Worm (Caenorhabditis elegans) whole organism, early embryonic: ENCODE measurements around the gene dhs-12.

ENCODE experiments used
- B0310.2 ChIP-seq: sonication (generic microtip); optimal IDR thresholded peaks from 2 replicates; lab custom pipeline; 2016; ENCODE audit warnings: mild to moderate bottlenecking, missing genetic modification characterization, missing compliant biosample characterization
- F13C5.2 ChIP-seq: sonication (generic microtip); optimal IDR thresholded peaks from 2 replicates; lab custom pipeline; 2017; ENCODE audit warnings: mild to moderate bottlenecking, missing genetic modification characterization, inconsistent platforms, missing compliant biosample characterization
- aly-1 ChIP-seq: sonication (generic microtip); optimal IDR thresholded peaks from 2 replicates; lab custom pipeline; 2016; ENCODE audit warnings: missing genetic modification characterization, missing compliant biosample characterization
- ama-1 ChIP-seq: fragments of 150-350 bp; optimal IDR thresholded peaks from 2 replicates; lab custom pipeline; 2014
- ceh-13 ChIP-seq: fragments of 200-800 bp; sonication (Bioruptor generic); optimal IDR thresholded peaks from 2 replicates; lab custom pipeline; 2018; ENCODE audit warnings: mild to moderate bottlenecking, missing genetic modification characterization, missing compliant biosample characterization
- ceh-36 ChIP-seq: sonication (generic microtip); optimal IDR thresholded peaks from 2 replicates; lab custom pipeline; 2016; ENCODE audit warnings: missing genetic modification characterization, inconsistent platforms, missing compliant biosample characterization
- ets-7 ChIP-seq: sonication (generic microtip); optimal IDR thresholded peaks from 2 replicates; lab custom pipeline; 2016; ENCODE audit warnings: missing genotype, missing genetic modification characterization, missing compliant biosample characterization
- flt-1 ChIP-seq: fragments of 200-800 bp; sonication (Bioruptor generic); IDR thresholded peaks from 2 replicates; pipeline ENCODE4 v1.3.6; 2022; ENCODE audit warnings: missing genetic modification characterization, missing compliant biosample characterization
- hmbx-1 ChIP-seq: sonication (generic microtip); optimal IDR thresholded peaks from 2 replicates; lab custom pipeline; 2016; ENCODE audit warnings: mild to moderate bottlenecking, missing genetic modification characterization, missing compliant biosample characterization
- hmg-4 ChIP-seq: fragments of 200-800 bp; sonication (Bioruptor generic); optimal IDR thresholded peaks from 2 replicates; lab custom pipeline; 2018; ENCODE audit warnings: mild to moderate bottlenecking, missing genetic modification characterization, missing compliant biosample characterization
- hnd-1 ChIP-seq: sonication (generic microtip); optimal IDR thresholded peaks from 2 replicates; lab custom pipeline; 2016; ENCODE audit warnings: missing genetic modification characterization, missing compliant biosample characterization
- pes-1 ChIP-seq: fragments of 200-800 bp; sonication (Bioruptor generic); IDR thresholded peaks from 2 replicates; pipeline ENCODE4 v1.3.6; 2022; ENCODE audit warnings: missing genetic modification reagents, missing genetic modification characterization, missing compliant biosample characterization
- scrt-1 ChIP-seq: fragments of 200-800 bp; sonication (Bioruptor generic); IDR thresholded peaks from 2 replicates; pipeline ENCODE4 v1.3.6; 2022; ENCODE audit warnings: missing genetic modification characterization, missing compliant biosample characterization
- sea-1 ChIP-seq: fragments of 200-800 bp; sonication (Bioruptor generic); conservative IDR thresholded peaks from 2 replicates; pipeline ENCODE4 v1.3.6; 2022; ENCODE audit warnings: missing genetic modification characterization, missing compliant biosample characterization
- tbx-11 ChIP-seq: fragments of 200-800 bp; sonication (Bioruptor generic); IDR thresholded peaks from 2 replicates; pipeline ENCODE4 v1.3.6; 2022; ENCODE audit warnings: missing genetic modification characterization, missing compliant biosample characterization
- tbx-37 ChIP-seq: fragments of 200-800 bp; sonication (Bioruptor generic); conservative IDR thresholded peaks from 2 replicates; pipeline ENCODE4 v1.3.6; 2022; ENCODE audit warnings: missing genetic modification reagents, missing genetic modification characterization, missing compliant biosample characterization
- tra-4 ChIP-seq: sonication (generic microtip); optimal IDR thresholded peaks from 2 replicates; lab custom pipeline; 2017; ENCODE audit warnings: missing genetic modification characterization, missing compliant biosample characterization

dhs-12 gene

DNA sequence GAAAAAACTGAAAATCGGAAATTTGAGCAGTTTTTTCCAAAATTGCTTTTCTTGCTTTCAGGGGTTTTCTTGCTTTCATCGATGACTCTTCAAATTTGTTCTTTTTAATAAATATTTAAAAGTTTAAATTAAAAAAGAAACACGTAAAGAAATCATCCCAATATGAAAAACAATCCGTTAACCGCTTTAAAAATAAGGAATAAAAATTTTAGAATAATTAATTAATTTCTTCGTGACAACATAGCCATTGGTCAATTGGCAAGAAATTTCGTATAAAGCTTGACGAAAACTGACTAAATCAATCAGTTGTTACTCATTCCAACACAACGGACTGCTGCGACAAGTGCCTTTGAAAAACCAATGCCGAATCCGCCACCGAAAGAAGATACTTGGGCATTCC is 29.7 kb upstream of the dhs-12 start, which contains the start of gene nsph-3.2:
TSS of gene nsph-3.2 (plus strand) at position 301 of the 400 bp plus-strand sequence.
- no peak for TF ChIP-seq tra-4 (tag; lab: Kevin White, UChicago)
- no peak for TF ChIP-seq aly-1
- no peak for TF ChIP-seq flt-1 (GFP tag; lab: Robert Waterston, UW)
- TF ChIP-seq hmbx-1 (tag; lab: Kevin White, UChicago), result no peak
- TF ChIP-seq ceh-13, result no peak
- TF ChIP-seq tbx-37, result no peak
- TF ChIP-seq F13C5.2, result no peak
- no peak for TF ChIP-seq hmg-4
- TF ChIP-seq hnd-1 (tag; lab: Kevin White, UChicago), result no peak
- TF ChIP-seq tbx-11 (GFP tag; lab: Robert Waterston, UW), result no peak
- no peak for TF ChIP-seq B0310.2 (tag; lab: Kevin White, UChicago)
- TF ChIP-seq pes-1 (GFP tag; lab: Robert Waterston, UW), result no peak

- TF ChIP-seq ets-7 (tag; lab: Kevin White, UChicago), result no peak
- no peak for TF ChIP-seq ceh-13
- TF ChIP-seq scrt-1, result no peak
- no peak for TF ChIP-seq pes-1 (GFP tag; lab: Robert Waterston, UW)
- no peak for TF ChIP-seq ceh-36 (tag; lab: Kevin White, UChicago)
- TF ChIP-seq aly-1, result no peak
- no peak for TF ChIP-seq ama-1 (lab: Kevin White, UChicago)
- TF ChIP-seq tbx-11 (GFP tag; lab: Robert Waterston, UW), result no peak
- TF ChIP-seq flt-1 (GFP tag; lab: Robert Waterston, UW), result no peak
- TF ChIP-seq tbx-37, result no peak
- no peak for TF ChIP-seq F13C5.2
- TF ChIP-seq sea-1 (GFP tag; lab: Robert Waterston, UW), result no peak
- TF ChIP-seq B0310.2 (tag; lab: Kevin White, UChicago), result no peak
- TF ChIP-seq tra-4 (tag; lab: Kevin White, UChicago), result no peak
- TF ChIP-seq hnd-1 (tag; lab: Kevin White, UChicago), result no peak
- no peak for TF ChIP-seq hmbx-1 (tag; lab: Kevin White, UChicago)
- no peak for TF ChIP-seq hmg-4
These were observed 27.1 kb upstream of the dhs-12 start, which contains the start of gene C04G2.10 for ce11 chrIV:10115142-10115541. Gene C04G2.10, plus strand, starts transcription at chrIV:10115442.

DNA sequence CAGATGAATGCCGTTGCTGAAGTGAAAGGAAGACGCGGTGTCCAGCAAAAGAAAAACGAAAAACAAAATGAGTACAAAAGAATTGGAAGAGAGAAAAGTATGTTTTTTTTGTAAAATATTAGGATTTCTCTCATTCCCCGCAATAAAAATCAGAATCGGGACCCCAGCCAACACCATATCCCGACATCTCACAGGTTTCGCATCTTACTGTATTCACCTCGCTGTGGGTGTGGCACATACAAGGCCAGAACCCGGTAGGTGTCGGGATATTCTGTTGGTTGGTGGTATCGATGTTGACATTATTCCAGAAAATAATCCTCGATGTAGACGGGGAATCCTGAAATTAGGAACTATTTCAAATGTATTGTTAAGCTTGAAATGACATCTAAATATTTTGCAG is 25.5 kb upstream of the dhs-12 start:
- TF ChIP-seq tbx-37, result no peak

DNA sequence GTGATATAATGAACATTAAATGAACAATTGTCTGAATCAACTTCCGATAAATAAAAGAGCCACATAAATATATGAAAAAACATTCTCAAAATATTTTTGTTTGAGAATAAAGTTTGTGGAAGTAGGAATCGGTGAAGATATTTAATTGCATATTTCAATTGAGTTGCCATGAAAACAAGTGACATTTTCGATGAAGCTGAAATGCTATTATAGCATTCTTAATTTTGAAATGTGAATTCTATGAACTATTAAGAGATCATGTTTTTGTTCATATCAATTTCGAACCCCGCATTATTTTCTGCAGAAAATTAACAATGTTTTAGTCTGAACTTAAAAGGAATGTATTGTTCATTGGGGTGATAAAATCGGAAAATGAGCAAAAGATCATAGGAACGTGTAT is 20.1 kb upstream of the dhs-12 start, which contains the start of gene irld-21:
TSS of gene irld-21 (minus strand) at position 101 of the 400 bp plus-strand sequence.
- TF ChIP-seq ama-1 (lab: Kevin White, UChicago), result no peak
- TF ChIP-seq sea-1 (GFP tag; lab: Robert Waterston, UW), result no peak
- no peak for TF ChIP-seq tra-4 (tag; lab: Kevin White, UChicago)
- no peak for TF ChIP-seq ets-7 (tag; lab: Kevin White, UChicago)
- no peak for TF ChIP-seq F13C5.2
- TF ChIP-seq ceh-13, result no peak
- TF ChIP-seq flt-1 (GFP tag; lab: Robert Waterston, UW), result no peak
- TF ChIP-seq tbx-37, result no peak
- TF ChIP-seq tbx-11 (GFP tag; lab: Robert Waterston, UW), result no peak

- TF ChIP-seq tra-4 (tag; lab: Kevin White, UChicago) (no peak), hmbx-1 (tag; lab: Kevin White, UChicago) (no peak), sea-1 (GFP tag; lab: Robert Waterston, UW) (no peak), aly-1 (no peak), hmg-4 (no peak), pes-1 (GFP tag; lab: Robert Waterston, UW) (no peak), ceh-36 (tag; lab: Kevin White, UChicago) (no peak), hnd-1 (tag; lab: Kevin White, UChicago) (no peak), ceh-13 (no peak)
These were observed 15.7 kb upstream of the dhs-12 start, which contains the start of gene ctf-18 for ce11 chrIV:10126544-10126943. Gene ctf-18, minus strand, starts transcription at chrIV:10126644.

DNA sequence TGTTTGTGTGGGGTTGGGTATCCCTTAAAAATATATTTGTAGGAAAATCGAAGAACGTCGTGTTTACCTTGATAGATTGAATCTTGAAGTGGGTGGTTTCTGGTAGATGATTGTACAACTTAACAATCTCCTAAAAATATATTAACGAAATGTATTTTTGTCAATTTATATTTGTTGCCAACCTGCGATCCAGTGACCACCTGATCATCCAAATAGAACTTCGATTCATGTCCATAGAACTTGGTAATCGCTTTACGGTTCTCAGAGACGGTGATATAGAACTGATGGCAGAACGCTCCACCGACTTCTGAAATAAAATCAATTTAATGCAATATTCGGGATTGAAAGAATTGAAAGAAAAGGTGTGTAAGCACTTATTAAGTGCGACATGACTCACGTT is 13.8 kb upstream of the dhs-12 start:
- TF ChIP-seq scrt-1 (no peak), ets-7 (tag; lab: Kevin White, UChicago) (no peak), hmg-4 (no peak), sea-1 (GFP tag; lab: Robert Waterston, UW) (no peak), B0310.2 (tag; lab: Kevin White, UChicago) (no peak), flt-1 (GFP tag; lab: Robert Waterston, UW) (no peak), aly-1 (no peak), F13C5.2 (no peak), ceh-36 (tag; lab: Kevin White, UChicago) (no peak), pes-1 (GFP tag; lab: Robert Waterston, UW) (no peak), ceh-13 (no peak), hmbx-1 (tag; lab: Kevin White, UChicago) (no peak), tbx-11 (GFP tag; lab: Robert Waterston, UW) (no peak), ama-1 (lab: Kevin White, UChicago) (no peak), tbx-37 (no peak), tra-4 (tag; lab: Kevin White, UChicago) (no peak), hnd-1 (tag; lab: Kevin White, UChicago) (no peak)

DNA sequence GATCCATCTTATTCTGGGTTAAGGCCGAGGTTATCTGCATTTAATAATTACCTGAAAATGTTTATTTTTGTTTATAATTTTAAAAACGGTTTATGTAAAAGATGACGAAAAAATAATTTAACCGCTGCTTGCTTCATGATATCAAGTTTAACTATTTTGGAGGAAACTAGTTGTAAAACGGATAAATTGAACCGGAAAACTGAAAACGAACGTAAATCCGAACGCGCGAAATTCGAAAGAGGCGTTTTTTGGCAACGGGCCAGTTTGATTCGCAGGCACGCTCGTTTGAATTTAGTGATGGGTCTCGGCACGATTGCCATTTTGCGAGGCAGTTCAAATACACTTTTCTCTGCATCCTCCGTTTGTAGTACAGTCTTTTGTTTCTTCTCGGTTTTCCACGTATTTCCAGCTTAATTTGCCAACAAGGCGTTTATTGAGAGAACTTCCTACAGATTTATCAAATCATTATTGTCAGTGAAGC is 13.3 kb upstream of the dhs-12 start, which contains the start of the genes gtbp-1 and K08F4.3:
TSS of gene gtbp-1 (minus strand) at position 51 of the 481 bp plus-strand sequence.
TSS of gene K08F4.3 (plus strand) at position 352 of the 481 bp plus-strand sequence.
- TF ChIP-seq ceh-13 (no peak), pes-1 (GFP tag; lab: Robert Waterston, UW) (no peak), ama-1 (lab: Kevin White, UChicago) (no peak), ceh-36 (tag; lab: Kevin White, UChicago) (no peak), hmbx-1 (tag; lab: Kevin White, UChicago) (no peak), flt-1 (GFP tag; lab: Robert Waterston, UW) (no peak), ets-7 (tag; lab: Kevin White, UChicago) (no peak), aly-1 (no peak), sea-1 (GFP tag; lab: Robert Waterston, UW) (no peak), hmg-4 (no peak), B0310.2 (tag; lab: Kevin White, UChicago) (no peak), tra-4 (tag; lab: Kevin White, UChicago) (no peak), F13C5.2 (no peak), tbx-37 (no peak), scrt-1 (no peak), hnd-1 (tag; lab: Kevin White, UChicago) (no peak)
